Fruit fly (Drosophila melanogaster): Measurements from ENCODE around the gene brv1.

brv1 gene

DNA sequence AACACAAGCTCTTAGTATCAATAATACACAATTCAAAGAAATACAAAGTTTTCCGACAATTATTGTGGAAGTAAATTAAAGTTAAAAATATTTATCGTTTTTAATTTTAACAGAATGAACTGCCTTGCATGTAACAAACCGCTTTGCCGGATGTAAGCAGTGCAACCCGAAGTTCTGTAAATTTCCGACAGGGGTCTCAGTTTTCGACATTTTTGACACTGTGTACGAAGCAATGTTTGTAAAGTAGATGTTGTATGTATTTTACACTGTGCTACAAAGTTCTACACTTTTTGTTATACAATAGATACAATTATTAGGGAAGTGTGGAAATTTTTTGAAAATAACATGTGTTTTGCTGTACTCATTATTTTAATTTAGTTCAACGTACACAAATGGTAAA is 30.2 kb upstream of the brv1 start (continued):
- TF ChIP-seq dpn (GFP tag; optimal IDR thresholded peaks at IDR 0.05), result peak; percentile 68 to 97
- no peak for TF ChIP-seq Tbp (GFP tag; optimal IDR thresholded peaks at IDR 0.05)
- TF ChIP-seq sima (GFP tag; optimal IDR thresholded peaks at IDR 0.05), result peak; percentile 82
- TF ChIP-seq BEAF-32 (GFP tag; optimal IDR thresholded peaks at IDR 0.05), result no peak
- peak; percentile 79 for TF ChIP-seq CG4404 (GFP tag; IDR thresholded peaks at IDR 0.05)
- TF ChIP-seq ATbp (GFP tag; optimal IDR thresholded peaks at IDR 0.05), result peak; percentile 84
- peak; percentile 85 for TF ChIP-seq btn (GFP tag; optimal IDR thresholded peaks at IDR 0.05)
- peak; percentile 98 for TF ChIP-seq CG31365 (tag; optimal IDR thresholded peaks at IDR 0.05)
- peak; percentile 87 for TF ChIP-seq CG10543 (GFP tag; optimal IDR thresholded peaks at IDR 0.05)
- TF ChIP-seq Spps (tag; optimal IDR thresholded peaks at IDR 0.05), result peak; percentile 19
- TF ChIP-seq CG6654 (GFP tag; optimal IDR thresholded peaks at IDR 0.05), result peak; percentile 69
- TF ChIP-seq ato (GFP tag; IDR thresholded peaks at IDR 0.05; ENCODE audit: partially characterized antibody), result peak; percentile 50; the same call in 1 of the 2 replicates
- TF ChIP-seq slou (GFP tag; optimal IDR thresholded peaks at IDR 0.05), result peak; percentile 96
- TF ChIP-seq tna (GFP tag; IDR thresholded peaks at IDR 0.05; ENCODE audit: partially characterized antibody), result no peak
- peak; percentile 81 for TF ChIP-seq CG11093 (GFP tag; IDR thresholded peaks at IDR 0.05)
- TF ChIP-seq Sox102F (GFP tag; optimal IDR thresholded peaks at IDR 0.05), result peak; percentile 72
- no peak for TF ChIP-seq sd (tag; optimal IDR thresholded peaks at IDR 0.05)
- TF ChIP-seq Dad (GFP tag; optimal IDR thresholded peaks at IDR 0.05), result peak; percentile 92
- TF ChIP-seq Hr39 (optimal IDR thresholded peaks at IDR 0.05), result no peak
- peak; percentile 93 for TF ChIP-seq gce (GFP tag; IDR thresholded peaks at IDR 0.05)
- TF ChIP-seq sens-2 (GFP tag; IDR thresholded peaks at IDR 0.05), result peak; percentile 87
- TF ChIP-seq CG4282 (GFP tag; optimal IDR thresholded peaks at IDR 0.05), result peak; percentile 65
- peak; percentile 91 for TF ChIP-seq crc (GFP tag; optimal IDR thresholded peaks at IDR 0.05)
- TF ChIP-seq gfzf (GFP tag; optimal IDR thresholded peaks at IDR 0.05), result peak; percentile 21
- TF ChIP-seq az2 (GFP tag; optimal IDR thresholded peaks at IDR 0.05), result peak; percentile 75
- peak; percentile 84 for TF ChIP-seq CG31224 (GFP tag; IDR thresholded peaks at IDR 0.05)
- TF ChIP-seq Hey (tag; optimal IDR thresholded peaks at IDR 0.05), result no peak
- peak; percentile 90 for TF ChIP-seq CG1647 (GFP tag; optimal IDR thresholded peaks at IDR 0.05)
- peak; percentile 89 for TF ChIP-seq ranshi (GFP tag; IDR thresholded peaks at IDR 0.05)
- TF ChIP-seq B-H1 (GFP tag; IDR thresholded peaks at IDR 0.05), result peak; percentile 84
- TF ChIP-seq Ets97D (GFP tag; optimal IDR thresholded peaks at IDR 0.05), result peak; percentile 100
- TF ChIP-seq Bgb (GFP tag; IDR thresholded peaks at IDR 0.05; ENCODE audit: partially characterized antibody), result peak; percentile 82
- TF ChIP-seq mirr (GFP tag; optimal IDR thresholded peaks at IDR 0.05), result peak; percentile 90
- TF ChIP-seq CG17802 (tag; optimal IDR thresholded peaks at IDR 0.05), result peak; percentile 92
- TF ChIP-seq fd64A (GFP tag; optimal IDR thresholded peaks at IDR 0.05), result peak; percentile 47
- no peak for TF ChIP-seq pros (GFP tag; optimal IDR thresholded peaks at IDR 0.05)
- TF ChIP-seq Optix (GFP tag; IDR thresholded peaks at IDR 0.05), result peak; percentile 90
- TF ChIP-seq CG7372 (GFP tag; IDR thresholded peaks at IDR 0.05), result peak; percentile 91
- peak; percentile 78 for TF ChIP-seq CG8359 (GFP tag; optimal IDR thresholded peaks at IDR 0.05; ENCODE audit: borderline replicate concordance)
- no peak; the same call in 1 of the 2 replicates for TF ChIP-seq rib (GFP tag; IDR thresholded peaks at IDR 0.05)
- TF ChIP-seq pzg (GFP tag; optimal IDR thresholded peaks at IDR 0.05), result peak; percentile 15
- peak; percentile 88 for TF ChIP-seq Awh (GFP tag; IDR thresholded peaks at IDR 0.05)
- peak; percentile 80 for TF ChIP-seq CG17359 (tag; optimal IDR thresholded peaks at IDR 0.05)
- TF ChIP-seq CG6175 (GFP tag; IDR thresholded peaks at IDR 0.05), result peak; percentile 91
- TF ChIP-seq CG6272 (GFP tag; IDR thresholded peaks at IDR 0.05), result peak; percentile 86
- peak; percentile 83 for TF ChIP-seq Lhr (GFP tag; optimal IDR thresholded peaks at IDR 0.05)
- peak; percentile 97 for TF ChIP-seq sob (GFP tag; IDR thresholded peaks at IDR 0.05)
- TF ChIP-seq Jarid2 (GFP tag; optimal IDR thresholded peaks at IDR 0.05), result peak; percentile 73
- peak; percentile 92 for TF ChIP-seq CG14441 (GFP tag; IDR thresholded peaks at IDR 0.05)
- TF ChIP-seq CG34224 (GFP tag; IDR thresholded peaks at IDR 0.05; ENCODE audit: partially characterized antibody), result no peak
- TF ChIP-seq C15 (GFP tag; IDR thresholded peaks at IDR 0.05), result peak; percentile 89

Data from whole organism, embryonic.